Fruit fly (Drosophila melanogaster): ENCODE data around the gene Ork1.

Ork1 gene

dm6 chrX:10832369-10832768 lies 58.7 kb downstream of the Ork1 start (continued):
- TF ChIP-seq CG2875 (GFP tag; optimal IDR thresholded peaks at IDR 0.05), result no peak
- peak; percentile 23 for TF ChIP-seq pho (GFP tag; optimal IDR thresholded peaks at IDR 0.05)
- no peak for TF ChIP-seq CG12071 (GFP tag; optimal IDR thresholded peaks at IDR 0.05)
- peak; percentile 77; the same call in 2 of the 3 replicates for TF ChIP-seq zfh1 (GFP tag; IDR thresholded peaks at IDR 0.05)
- no peak for TF ChIP-seq jing (GFP tag; optimal IDR thresholded peaks at IDR 0.05)
- no peak for TF ChIP-seq CG16813 (GFP tag; IDR thresholded peaks at IDR 0.05; ENCODE audit: partially characterized antibody)
- no peak for TF ChIP-seq CG34376 (GFP tag; optimal IDR thresholded peaks at IDR 0.05)
- peak; percentile 76 for TF ChIP-seq CG1603 (tag; optimal IDR thresholded peaks at IDR 0.05)
- no peak for TF ChIP-seq tx (GFP tag; optimal IDR thresholded peaks at IDR 0.05)
- peak; percentile 60 for TF ChIP-seq mam (GFP tag; optimal IDR thresholded peaks at IDR 0.05)
- no peak for TF ChIP-seq CG18011 (GFP tag; optimal IDR thresholded peaks at IDR 0.05)
- TF ChIP-seq CG17568 (GFP tag; optimal IDR thresholded peaks at IDR 0.05), result no peak
- TF ChIP-seq CG1602 (GFP tag; optimal IDR thresholded peaks at IDR 0.05), result peak; percentile 61
- no peak for TF ChIP-seq luna (GFP tag; optimal IDR thresholded peaks at IDR 0.05)
- TF ChIP-seq CG7271 (tag; optimal IDR thresholded peaks at IDR 0.05), result no peak
- TF ChIP-seq CG15073 (GFP tag; optimal IDR thresholded peaks at IDR 0.05), result no peak
- TF ChIP-seq Fer1 (GFP tag; optimal IDR thresholded peaks at IDR 0.05), result peak; percentile 49
- no peak for TF ChIP-seq CG10274 (GFP tag; optimal IDR thresholded peaks at IDR 0.05)
- TF ChIP-seq scrt (GFP tag; optimal IDR thresholded peaks at IDR 0.05), result peak; percentile 13
- no peak for TF ChIP-seq eve (GFP tag; optimal IDR thresholded peaks at IDR 0.05)
- TF ChIP-seq CkIIα-i1 (GFP tag; IDR thresholded peaks at IDR 0.05), result no peak
- peak; percentile 47 for TF ChIP-seq CG9609 (GFP tag; optimal IDR thresholded peaks at IDR 0.05)
- TF ChIP-seq B-H2 (GFP tag; optimal IDR thresholded peaks at IDR 0.05), result peak; percentile 71
- TF ChIP-seq Adf1 (GFP tag; IDR thresholded peaks at IDR 0.05), result no peak
- no peak for TF ChIP-seq schlank (tag; optimal IDR thresholded peaks at IDR 0.05)
- TF ChIP-seq E2f2 (GFP tag; IDR thresholded peaks at IDR 0.05), result peak; percentile 35; the same call in 1 of the 2 replicates
- peak; percentile 35; the same call in 2 of the 3 replicates for TF ChIP-seq B-H1 (GFP tag; IDR thresholded peaks at IDR 0.05)
- TF ChIP-seq CG7928 (GFP tag; optimal IDR thresholded peaks at IDR 0.05), result no peak
- TF ChIP-seq CG2116 (GFP tag; optimal IDR thresholded peaks at IDR 0.05), result peak; percentile 60
- TF ChIP-seq tna (GFP tag; IDR thresholded peaks at IDR 0.05; ENCODE audit: partially characterized antibody), result no peak
- TF ChIP-seq h (optimal IDR thresholded peaks at IDR 0.05), result no peak
- no peak for TF ChIP-seq CG3838 (GFP tag; optimal IDR thresholded peaks at IDR 0.05)
- peak; percentile 61 for TF ChIP-seq nmo (GFP tag; optimal IDR thresholded peaks at IDR 0.05)
- TF ChIP-seq CG17829 (tag; optimal IDR thresholded peaks at IDR 0.05), result peak; percentile 70
- TF ChIP-seq Oli (tag; optimal IDR thresholded peaks at IDR 0.05), result peak; percentile 48
- no peak for TF ChIP-seq eyg (GFP tag; optimal IDR thresholded peaks at IDR 0.05)
- TF ChIP-seq cad (GFP tag; optimal IDR thresholded peaks at IDR 0.05), result no peak
- peak; percentile 83 for TF ChIP-seq CG2199 (GFP tag; IDR thresholded peaks at IDR 0.05)
- TF ChIP-seq trh (GFP tag; optimal IDR thresholded peaks at IDR 0.05), result peak; percentile 50
- no peak for TF ChIP-seq Nf-YA (GFP tag; IDR thresholded peaks at IDR 0.05)
- TF ChIP-seq CG11456 (GFP tag; IDR thresholded peaks at IDR 0.05), result peak; percentile 95
- no peak for TF ChIP-seq CG12236 (GFP tag; optimal IDR thresholded peaks at IDR 0.05)
- TF ChIP-seq MBD-R2 (GFP tag; IDR thresholded peaks at IDR 0.05), result no peak
- TF ChIP-seq Bgb (GFP tag; IDR thresholded peaks at IDR 0.05; ENCODE audit: partially characterized antibody), result peak; percentile 71
- TF ChIP-seq mirr (GFP tag; optimal IDR thresholded peaks at IDR 0.05), result no peak
- TF ChIP-seq hkb (optimal IDR thresholded peaks at IDR 0.05), result no peak
- TF ChIP-seq hkb (GFP tag; IDR thresholded peaks at IDR 0.05), result peak; percentile 12; the same call in 1 of the 2 replicates
- TF ChIP-seq ara (GFP tag; IDR thresholded peaks at IDR 0.05), result no peak
- no peak for TF ChIP-seq gfzf (GFP tag; optimal IDR thresholded peaks at IDR 0.05)
- TF ChIP-seq btn (GFP tag; optimal IDR thresholded peaks at IDR 0.05), result no peak
- peak; percentile 34; the same call in 1 of the 2 replicates for TF ChIP-seq wor (GFP tag; IDR thresholded peaks at IDR 0.05)
- no peak for TF ChIP-seq unc-4 (GFP tag; IDR thresholded peaks at IDR 0.05; ENCODE audit: partially characterized antibody)

Data from whole organism, embryonic.